Fruit fly (Drosophila melanogaster): ENCODE data around the gene Osi21.

Osi21 gene

DNA sequence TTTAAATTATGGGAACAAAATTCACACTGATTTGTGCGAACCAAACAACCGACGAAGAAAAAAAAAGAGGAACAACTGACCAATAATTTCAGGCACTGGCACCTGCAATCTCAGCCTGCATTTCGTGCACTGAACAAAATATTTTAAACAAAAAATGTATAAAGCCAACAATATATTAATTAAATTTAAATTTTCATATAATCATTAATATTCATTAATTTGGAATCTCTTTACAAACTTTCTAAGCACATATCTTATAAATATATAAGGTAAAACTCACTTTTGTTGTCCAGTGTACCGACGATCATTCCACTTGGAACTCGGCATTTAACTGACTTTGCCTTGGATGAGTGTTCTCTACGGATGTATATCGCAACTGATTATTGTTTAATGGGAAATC, 36.6 kb upstream of the Osi21 start:
- TF ChIP-seq kay (GFP tag; ENCODE audit: borderline replicate concordance) (no peak), CG1620 (GFP tag; optimal IDR thresholded peaks at IDR 0.05) (no peak), cnc (optimal IDR thresholded peaks at IDR 0.05) (no peak), CG14711 (tag; optimal IDR thresholded peaks at IDR 0.05) (no peak), Clk (GFP tag; optimal IDR thresholded peaks at IDR 0.05) (no peak), CG5204 (GFP tag; optimal IDR thresholded peaks at IDR 0.05) (no peak), CG7045 (GFP tag; optimal IDR thresholded peaks at IDR 0.05) (no peak), tj (GFP tag; optimal IDR thresholded peaks at IDR 0.05) (no peak), CG12768 (GFP tag; optimal IDR thresholded peaks at IDR 0.05) (no peak), Hr96 (GFP tag; optimal IDR thresholded peaks at IDR 0.05) (no peak), bab1 (GFP tag; optimal IDR thresholded peaks at IDR 0.05) (no peak), CG11617 (GFP tag; optimal IDR thresholded peaks at IDR 0.05) (no peak), pad (GFP tag; optimal IDR thresholded peaks at IDR 0.05) (no peak), CG33017 (tag; optimal IDR thresholded peaks at IDR 0.05) (no peak), ovo (GFP tag; optimal IDR thresholded peaks at IDR 0.05) (no peak), Mnt (GFP tag; optimal IDR thresholded peaks at IDR 0.05) (no peak), CG7101 (tag; optimal IDR thresholded peaks at IDR 0.05) (no peak), cic (GFP tag; optimal IDR thresholded peaks at IDR 0.05) (no peak), toe (GFP tag; optimal IDR thresholded peaks at IDR 0.05) (no peak)

DNA sequence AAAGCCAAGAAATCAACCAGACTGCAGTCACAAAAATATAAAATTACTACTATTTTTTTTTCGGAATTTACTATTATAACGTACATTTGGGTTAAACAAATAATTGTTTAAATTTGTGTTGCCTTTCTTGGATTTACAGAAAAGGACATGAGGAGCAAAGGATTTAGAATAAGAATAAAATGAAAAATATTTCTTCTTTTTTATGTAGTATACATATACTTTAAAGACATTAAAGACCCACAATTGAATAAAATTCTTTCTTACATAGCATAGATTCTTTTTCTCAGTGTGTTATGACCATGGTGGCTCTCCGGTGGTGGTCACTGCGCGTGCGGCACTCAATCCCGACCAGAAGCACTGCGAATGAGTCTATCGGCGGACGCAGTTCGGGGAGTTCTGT, 33.7 kb upstream of the Osi21 start:
- TF ChIP-seq CG7101 (tag; optimal IDR thresholded peaks at IDR 0.05) = no peak
- TF ChIP-seq Mnt (GFP tag; optimal IDR thresholded peaks at IDR 0.05) = no peak
- TF ChIP-seq CG33017 (tag; optimal IDR thresholded peaks at IDR 0.05) = no peak
- no peak for TF ChIP-seq CG11617 (GFP tag; optimal IDR thresholded peaks at IDR 0.05)
- no peak for TF ChIP-seq CG14711 (tag; optimal IDR thresholded peaks at IDR 0.05)
- no peak for TF ChIP-seq Clk (GFP tag; optimal IDR thresholded peaks at IDR 0.05)
- no peak for TF ChIP-seq CG1620 (GFP tag; optimal IDR thresholded peaks at IDR 0.05)
- no peak for TF ChIP-seq pad (GFP tag; optimal IDR thresholded peaks at IDR 0.05)
- no peak for TF ChIP-seq toe (GFP tag; optimal IDR thresholded peaks at IDR 0.05)
- TF ChIP-seq cnc (optimal IDR thresholded peaks at IDR 0.05) = no peak
- TF ChIP-seq cic (GFP tag; optimal IDR thresholded peaks at IDR 0.05) = no peak
- no peak for TF ChIP-seq Hr96 (GFP tag; optimal IDR thresholded peaks at IDR 0.05)
- TF ChIP-seq bab1 (GFP tag; optimal IDR thresholded peaks at IDR 0.05) = no peak
- no peak for TF ChIP-seq CG12768 (GFP tag; optimal IDR thresholded peaks at IDR 0.05)
- TF ChIP-seq kay (GFP tag; ENCODE audit: borderline replicate concordance) = no peak
- no peak for TF ChIP-seq Crg-1 (GFP tag; optimal IDR thresholded peaks at IDR 0.05)
- TF ChIP-seq CG5204 (GFP tag; optimal IDR thresholded peaks at IDR 0.05) = no peak
- no peak for TF ChIP-seq ovo (GFP tag; optimal IDR thresholded peaks at IDR 0.05)
- no peak for TF ChIP-seq tj (GFP tag; optimal IDR thresholded peaks at IDR 0.05)
- no peak for TF ChIP-seq CG7045 (GFP tag; optimal IDR thresholded peaks at IDR 0.05)

DNA sequence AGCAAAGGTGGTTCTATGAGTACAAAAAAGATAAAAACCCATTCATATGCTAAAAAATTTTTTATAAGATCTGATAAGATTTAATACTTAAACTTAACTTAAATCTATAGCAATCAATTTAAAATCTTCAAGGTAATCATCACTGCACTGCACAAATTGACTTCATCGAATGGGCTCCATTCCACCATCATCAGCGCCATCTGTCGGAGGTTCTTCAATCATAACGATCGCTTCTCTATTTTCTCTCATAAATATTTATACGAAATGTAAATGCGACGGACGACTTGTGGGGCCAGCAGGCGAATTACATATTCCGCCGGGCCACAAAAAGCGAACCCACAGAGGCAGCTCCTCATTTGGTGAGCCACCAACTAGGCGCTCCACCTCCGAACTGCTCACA, 33.0 kb upstream of the Osi21 start:
- no peak for TF ChIP-seq CG12768 (GFP tag; optimal IDR thresholded peaks at IDR 0.05)
- TF ChIP-seq toe (GFP tag; optimal IDR thresholded peaks at IDR 0.05) = no peak
- no peak for TF ChIP-seq CG7101 (tag; optimal IDR thresholded peaks at IDR 0.05)
- TF ChIP-seq ovo (GFP tag; optimal IDR thresholded peaks at IDR 0.05) = no peak
- no peak for TF ChIP-seq CG7045 (GFP tag; optimal IDR thresholded peaks at IDR 0.05)
- TF ChIP-seq CG11617 (GFP tag; optimal IDR thresholded peaks at IDR 0.05) = no peak
- no peak for TF ChIP-seq CG14711 (tag; optimal IDR thresholded peaks at IDR 0.05)
- no peak for TF ChIP-seq Crg-1 (GFP tag; optimal IDR thresholded peaks at IDR 0.05)
- no peak for TF ChIP-seq pad (GFP tag; optimal IDR thresholded peaks at IDR 0.05)
- no peak for TF ChIP-seq cnc (optimal IDR thresholded peaks at IDR 0.05)
- TF ChIP-seq CG5204 (GFP tag; optimal IDR thresholded peaks at IDR 0.05) = no peak
- no peak for TF ChIP-seq Hr96 (GFP tag; optimal IDR thresholded peaks at IDR 0.05)

DNA sequence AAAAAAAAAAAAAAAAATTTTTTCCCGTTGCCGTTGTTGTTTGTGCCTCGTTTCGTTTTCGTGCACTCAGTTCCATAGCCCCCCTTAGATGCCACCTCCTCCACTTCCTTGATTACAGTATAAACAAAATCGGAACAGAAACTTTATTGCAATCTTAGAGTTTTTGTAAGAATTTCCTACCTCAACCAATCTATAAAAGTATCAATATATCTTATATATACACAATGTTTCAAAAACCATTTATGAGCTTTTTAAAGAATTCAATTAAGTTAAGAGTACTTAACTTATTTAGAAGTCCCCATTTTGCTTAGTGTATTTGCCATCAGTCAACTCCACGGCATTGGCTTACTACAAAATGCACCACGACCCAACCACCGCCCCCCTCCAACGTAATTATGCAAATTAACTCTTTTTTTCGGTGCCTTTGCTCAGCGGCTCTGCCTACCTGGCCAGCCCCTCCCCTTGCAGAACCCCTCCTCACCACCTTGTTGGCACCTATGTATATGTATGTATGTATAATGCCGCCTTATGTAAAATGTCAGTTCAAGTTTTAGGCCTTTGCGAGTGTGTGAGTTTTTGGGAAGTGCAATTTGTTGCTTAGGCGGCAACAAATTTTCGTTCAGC, 32.3 kb upstream of the Osi21 start:
- TF ChIP-seq cnc (optimal IDR thresholded peaks at IDR 0.05) (no peak), CG1620 (GFP tag; optimal IDR thresholded peaks at IDR 0.05) (no peak), tj (GFP tag; optimal IDR thresholded peaks at IDR 0.05) (no peak), CG12768 (GFP tag; optimal IDR thresholded peaks at IDR 0.05) (no peak), bab1 (GFP tag; optimal IDR thresholded peaks at IDR 0.05) (no peak), kay (GFP tag; ENCODE audit: borderline replicate concordance) (no peak), cic (GFP tag; optimal IDR thresholded peaks at IDR 0.05) (no peak), CG7045 (GFP tag; optimal IDR thresholded peaks at IDR 0.05) (no peak), Mnt (GFP tag; optimal IDR thresholded peaks at IDR 0.05) (no peak), Clk (GFP tag; optimal IDR thresholded peaks at IDR 0.05) (no peak), CG33017 (tag; optimal IDR thresholded peaks at IDR 0.05) (no peak), ovo (GFP tag; optimal IDR thresholded peaks at IDR 0.05) (no peak), CG11617 (GFP tag; optimal IDR thresholded peaks at IDR 0.05) (no peak), CG14711 (tag; optimal IDR thresholded peaks at IDR 0.05) (no peak), pad (GFP tag; optimal IDR thresholded peaks at IDR 0.05) (no peak), Crg-1 (GFP tag; optimal IDR thresholded peaks at IDR 0.05) (no peak)

DNA sequence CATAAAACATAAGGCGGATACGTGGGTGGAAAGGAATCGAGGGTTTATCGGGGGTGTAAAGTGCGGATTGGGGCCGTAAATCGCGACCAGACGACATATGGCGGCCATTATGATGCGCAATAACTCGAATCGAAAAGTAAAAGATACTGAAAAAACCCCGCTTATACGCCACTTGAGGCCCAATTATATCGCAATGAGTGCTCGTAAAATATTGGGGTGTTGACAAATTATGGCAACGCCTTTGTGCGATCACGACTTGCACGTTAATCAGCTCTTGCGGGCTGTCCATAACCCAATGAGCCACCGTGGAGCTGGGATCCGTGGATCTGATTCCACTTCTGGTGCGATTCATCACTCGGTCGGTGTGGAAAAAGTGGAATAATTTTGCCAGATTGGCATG, 24.3 kb upstream of the Osi21 start:
- TF ChIP-seq CG1620 (GFP tag; optimal IDR thresholded peaks at IDR 0.05) = no peak
- no peak for TF ChIP-seq pad (GFP tag; optimal IDR thresholded peaks at IDR 0.05)
- TF ChIP-seq Mnt (GFP tag; optimal IDR thresholded peaks at IDR 0.05) = no peak
- no peak for TF ChIP-seq CG7045 (GFP tag; optimal IDR thresholded peaks at IDR 0.05)
- no peak for TF ChIP-seq ovo (GFP tag; optimal IDR thresholded peaks at IDR 0.05)
- no peak for TF ChIP-seq cnc (optimal IDR thresholded peaks at IDR 0.05)
- no peak for TF ChIP-seq CG7101 (tag; optimal IDR thresholded peaks at IDR 0.05)

DNA sequence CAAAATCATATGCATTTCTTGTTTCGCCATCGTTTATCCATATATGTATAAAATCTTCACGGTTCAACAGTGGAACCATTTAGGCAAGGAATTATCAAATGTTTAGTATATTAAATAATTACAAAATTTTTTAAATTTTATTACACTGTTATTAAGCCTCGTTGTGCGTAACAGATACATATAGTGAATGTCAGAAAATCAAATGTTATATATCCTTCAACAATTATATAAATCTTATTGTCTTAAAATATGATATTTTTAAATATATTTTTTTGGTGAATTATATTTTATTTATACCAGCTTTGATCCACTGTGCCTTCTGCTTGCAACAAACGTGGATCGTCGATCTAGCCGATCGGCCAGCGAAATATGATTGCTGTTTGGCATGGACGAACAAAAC, 21.6 kb upstream of the Osi21 start:
- no peak for TF ChIP-seq pad (GFP tag; optimal IDR thresholded peaks at IDR 0.05)

Data from whole organism, adult.